Worm (Caenorhabditis elegans) whole organism, L2 larva: Measurements from ENCODE around the gene taf-10.

Experiments
- blmp-1 ChIP-seq: sonication (generic microtip); optimal IDR thresholded peaks from 2 replicates; lab custom pipeline; 2017; ENCODE audit warnings: missing genetic modification characterization, mild to moderate bottlenecking, missing compliant biosample characterization, antibody characterized with exemption, moderate library complexity; ENCODE audit not compliant: insufficient read depth
- fos-1 ChIP-seq: fragments of 150-350 bp; optimal IDR thresholded peaks from 2 replicates; lab custom pipeline; 2014; ENCODE audit warnings: missing biosample characterization, missing genetic modification characterization

ce11 chrV:4730075-4730474 lies 43.2 kb downstream of the taf-10 start, which contains the start of gene tig-2:
- TF ChIP-seq blmp-1 (tag; lab: Kevin White, UChicago) = no peak
- TF ChIP-seq fos-1 (tag; lab: Kevin White, UChicago) = no peak
